Fruit fly (Drosophila melanogaster) whole organism: Measurements from ENCODE around the gene Lcp65Ac.

Experiments used
- Dll ChIP-seq: fragments of >200 bp; optimal IDR thresholded peaks from 2 replicates; lab custom pipeline; 2017
- EcR ChIP-seq, 2 experiments: fragments of >200 bp; optimal IDR thresholded peaks; 2 replicates each; lab custom pipeline; 2017; ENCODE audit warnings: missing biosample characterization in 2 of 2, missing genetic modification characterization in 2 of 2, missing genetic modification reagents in 2 of 2
- usp ChIP-seq: fragments of >200 bp; optimal IDR thresholded peaks from 2 replicates; lab custom pipeline; 2017; ENCODE audit warnings: missing biosample characterization, missing genetic modification characterization, mixed read lengths

DNA sequence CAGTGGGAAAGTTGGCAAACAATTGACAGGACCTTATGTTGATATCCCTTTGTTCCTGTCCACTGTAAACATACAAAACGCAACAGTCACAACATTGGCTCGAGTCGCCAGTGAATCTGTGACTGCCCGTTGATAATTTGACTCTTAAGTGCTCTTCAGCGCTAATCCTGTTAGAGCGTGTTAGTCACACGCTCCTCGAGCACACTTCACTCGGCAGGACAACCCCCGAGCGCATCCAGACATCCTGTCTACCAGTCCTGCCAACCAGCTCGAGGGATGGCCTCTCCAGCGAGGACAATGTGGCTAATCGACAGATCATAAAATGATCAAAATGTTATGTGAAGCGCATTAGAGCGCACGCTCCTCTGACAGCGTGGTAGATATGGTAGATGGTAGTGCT, 40.1 kb upstream of the Lcp65Ac start:
- TF ChIP-seq EcR (GFP tag; optimal IDR thresholded peaks at IDR 0.05; lab: Kevin White, UChicago) (no peak), usp (GFP tag; lab: Kevin White, UChicago) (no peak), Dll (no peak)
